Fruit fly (Drosophila melanogaster) whole organism, embryonic: Measurements from ENCODE around the gene CG32483.

Source experiments
- Asciz ChIP-seq: fragments of 200-800 bp; sonication (Bioruptor generic); optimal IDR thresholded peaks from 2 replicates; lab custom pipeline; 2017; ENCODE audit warnings: missing biosample characterization, mild to moderate bottlenecking, missing genetic modification characterization, missing genetic modification reagents
- CG11247 ChIP-seq: fragments of 200-800 bp; sonication (Bioruptor generic); IDR thresholded peaks from 2 replicates; pipeline ENCODE4 v1.3.6; 2022; ENCODE audit warnings: missing biosample characterization, missing genetic modification characterization
- CG11504 ChIP-seq: fragments of 200-800 bp; sonication (Bioruptor generic); optimal IDR thresholded peaks from 3 replicates; lab custom pipeline; 2019; ENCODE audit warnings: missing biosample characterization, mild to moderate bottlenecking, missing genetic modification characterization, moderate library complexity
- CG13775 ChIP-seq: fragments of 200-800 bp; sonication (Bioruptor generic); optimal IDR thresholded peaks from 3 replicates; lab custom pipeline; 2017; ENCODE audit warnings: missing biosample characterization, mild to moderate bottlenecking, missing genetic modification characterization
- CG14710 ChIP-seq: fragments of 200-800 bp; sonication (Bioruptor generic); optimal IDR thresholded peaks from 3 replicates; lab custom pipeline; 2019; ENCODE audit warnings: missing biosample characterization, mild to moderate bottlenecking, missing genetic modification characterization, moderate library complexity
- CG17385 ChIP-seq: fragments of 200-800 bp; sonication (Bioruptor generic); optimal IDR thresholded peaks from 3 replicates; lab custom pipeline; 2018; ENCODE audit warnings: missing biosample characterization, mild to moderate bottlenecking, missing genetic modification characterization
- CG17829 ChIP-seq: fragments of 200-800 bp; optimal IDR thresholded peaks from 2 replicates; lab custom pipeline; 2019; ENCODE audit warnings: missing biosample characterization, mild to moderate bottlenecking, missing genetic modification characterization, moderate library complexity
- CG18599 ChIP-seq: fragments of 200-800 bp; sonication (Bioruptor generic); optimal IDR thresholded peaks from 3 replicates; lab custom pipeline; 2017; ENCODE audit warnings: missing biosample characterization, missing genetic modification characterization, mild to moderate bottlenecking, moderate library complexity, missing genetic modification reagents
- CG2678 ChIP-seq: fragments of 200-800 bp; sonication (Bioruptor generic); optimal IDR thresholded peaks from 3 replicates; lab custom pipeline; 2019; ENCODE audit warnings: missing biosample characterization, mild to moderate bottlenecking, missing genetic modification characterization, moderate library complexity
- CG6175 ChIP-seq: fragments of 200-800 bp; sonication (Bioruptor generic); IDR thresholded peaks from 3 replicates; pipeline ENCODE4 v1.3.6; 2022; ENCODE audit warnings: missing biosample characterization, missing genetic modification characterization
- CG6813 ChIP-seq: fragments of 200-800 bp; sonication (Bioruptor generic); optimal IDR thresholded peaks from 2 replicates; lab custom pipeline; 2017; ENCODE audit warnings: missing biosample characterization, missing genetic modification characterization, mild to moderate bottlenecking, moderate library complexity, missing genetic modification reagents
- CG7556 ChIP-seq: fragments of 200-800 bp; sonication (Bioruptor generic); optimal IDR thresholded peaks from 2 replicates; lab custom pipeline; 2017; ENCODE audit warnings: missing biosample characterization, mild to moderate bottlenecking, missing genetic modification characterization
- CG8290 ChIP-seq, 3 experiments: fragments of 200-800 bp; sonication (Bioruptor generic); optimal IDR thresholded peaks; 2 replicates each; lab custom pipeline; 2016 to 2019; ENCODE audit warnings: missing biosample characterization in 3 of 3, missing genetic modification characterization in 3 of 3, mild to moderate bottlenecking in 2 of 3, moderate library complexity in 1 of 3
- CG8478 ChIP-seq: fragments of >200 bp; optimal IDR thresholded peaks from 2 replicates; lab custom pipeline; 2018
- CG9437 ChIP-seq: fragments of 200-800 bp; sonication (Bioruptor generic); optimal IDR thresholded peaks from 2 replicates; lab custom pipeline; 2018; ENCODE audit warnings: missing biosample characterization, mild to moderate bottlenecking, missing genetic modification characterization
- CTCF ChIP-seq: fragments of 200-800 bp; sonication (Bioruptor generic); optimal IDR thresholded peaks from 2 replicates; lab custom pipeline; 2017; ENCODE audit warnings: missing biosample characterization, mild to moderate bottlenecking, missing genetic modification characterization, moderate library complexity
- Camta ChIP-seq: fragments of 200-800 bp; sonication (Bioruptor generic); optimal IDR thresholded peaks from 2 replicates; lab custom pipeline; 2016; ENCODE audit warnings: missing biosample characterization, missing genetic modification characterization
- Dad ChIP-seq: fragments of 200-800 bp; sonication (Bioruptor generic); optimal IDR thresholded peaks from 3 replicates; lab custom pipeline; 2016; ENCODE audit warnings: missing biosample characterization, missing genetic modification characterization
- E2f2 ChIP-seq: fragments of 200-800 bp; sonication (Bioruptor generic); IDR thresholded peaks from 2 replicates; pipeline ENCODE4 v1.3.6; 2022; ENCODE audit warnings: missing biosample characterization, missing genetic modification characterization
- HmgZ ChIP-seq: fragments of 200-800 bp; sonication (Bioruptor generic); optimal IDR thresholded peaks from 2 replicates; lab custom pipeline; 2018; ENCODE audit warnings: missing biosample characterization, mild to moderate bottlenecking, missing genetic modification characterization
- Jarid2 ChIP-seq: fragments of 200-800 bp; sonication (Bioruptor generic); optimal IDR thresholded peaks from 3 replicates; lab custom pipeline; 2017; ENCODE audit warnings: mild to moderate bottlenecking, missing biosample characterization, missing genetic modification reagents, missing genetic modification characterization
- Kr ChIP-seq: fragments of 200-800 bp; sonication (Bioruptor generic); optimal IDR thresholded peaks from 2 replicates; lab custom pipeline; 2017; ENCODE audit warnings: missing biosample characterization, mild to moderate bottlenecking, missing genetic modification characterization
- Med ChIP-seq: fragments of 200-800 bp; sonication (Bioruptor generic); peaks from one replicate; lab custom pipeline; 2016; ENCODE audit warnings: missing biosample characterization, missing genetic modification characterization, mild to moderate bottlenecking, inconsistent platforms, moderate library complexity
- Meics ChIP-seq: fragments of 200-800 bp; sonication (Bioruptor generic); optimal IDR thresholded peaks from 2 replicates; lab custom pipeline; 2017; ENCODE audit warnings: missing biosample characterization, mild to moderate bottlenecking, missing genetic modification characterization
- Mes4 ChIP-seq: fragments of 200-800 bp; sonication (Bioruptor generic); optimal IDR thresholded peaks from 2 replicates; lab custom pipeline; 2016; ENCODE audit warnings: missing biosample characterization, missing genetic modification characterization
- Neu2 ChIP-seq: fragments of 200-800 bp; sonication (Bioruptor generic); optimal IDR thresholded peaks from 3 replicates; lab custom pipeline; 2016; ENCODE audit warnings: missing biosample characterization, missing genetic modification characterization, borderline replicate concordance
- Nf-YC ChIP-seq: fragments of 200-800 bp; optimal IDR thresholded peaks from 3 replicates; lab custom pipeline; 2019; ENCODE audit warnings: missing biosample characterization, mild to moderate bottlenecking, missing genetic modification characterization, moderate library complexity
- Optix ChIP-seq: fragments of 200-800 bp; sonication (Bioruptor generic); IDR thresholded peaks from 3 replicates; pipeline ENCODE4 v1.3.6; 2022; ENCODE audit warnings: missing biosample characterization, missing genetic modification characterization
- Six4 ChIP-seq: fragments of 200-800 bp; sonication (Bioruptor generic); optimal IDR thresholded peaks from 2 replicates; lab custom pipeline; 2016; ENCODE audit warnings: missing biosample characterization, missing genetic modification characterization
- Spps ChIP-seq: fragments of 200-800 bp; sonication (Bioruptor generic); optimal IDR thresholded peaks from 2 replicates; lab custom pipeline; 2018; ENCODE audit warnings: missing biosample characterization, mild to moderate bottlenecking, missing genetic modification characterization
- Trl ChIP-seq, 3 experiments: fragments of >200 bp in 2 of 3; fragments of 200-800 bp in 1 of 3; sonication (Bioruptor generic) in 1 of 3; optimal IDR thresholded peaks; 2 replicates in 1 of 3; 3 replicates in 2 of 3; lab custom pipeline; 2016 to 2017; ENCODE audit warnings: missing biosample characterization in 1 of 3, missing genetic modification characterization in 1 of 3
- Usf ChIP-seq: fragments of 200-800 bp; sonication (Bioruptor generic); optimal IDR thresholded peaks from 2 replicates; lab custom pipeline; 2017; ENCODE audit warnings: missing genotype, missing biosample characterization, missing genetic modification characterization
- al ChIP-seq: fragments of 200-800 bp; sonication (Bioruptor generic); IDR thresholded peaks from 2 replicates; pipeline ENCODE4 v1.3.6; 2022; ENCODE audit warnings: missing biosample characterization, missing genetic modification characterization
- ara ChIP-seq: fragments of 200-800 bp; sonication (Bioruptor generic); IDR thresholded peaks from 2 replicates; pipeline ENCODE4 v1.3.6; 2022; ENCODE audit warnings: missing biosample characterization, missing genetic modification characterization
- btn ChIP-seq: fragments of 200-800 bp; sonication (Bioruptor generic); optimal IDR thresholded peaks from 2 replicates; lab custom pipeline; 2016; ENCODE audit warnings: missing biosample characterization, missing genetic modification characterization
- chm ChIP-seq: fragments of 200-800 bp; sonication (Bioruptor generic); IDR thresholded peaks from 2 replicates; pipeline ENCODE4 v1.3.6; 2022; ENCODE audit warnings: missing biosample characterization, missing genetic modification characterization
- crc ChIP-seq: fragments of 200-800 bp; sonication (Bioruptor generic); optimal IDR thresholded peaks from 2 replicates; lab custom pipeline; 2016; ENCODE audit warnings: missing biosample characterization, missing genetic modification characterization
- croc ChIP-seq: fragments of 200-800 bp; sonication (Bioruptor generic); conservative IDR thresholded peaks from 3 replicates; pipeline ENCODE4 v1.3.6; 2022; ENCODE audit warnings: missing biosample characterization, missing genetic modification characterization
- dysf ChIP-seq: fragments of 200-800 bp; sonication (Bioruptor generic); IDR thresholded peaks from 3 replicates; pipeline ENCODE4 v1.3.6; 2022; ENCODE audit warnings: missing biosample characterization, missing genetic modification characterization
- ems ChIP-seq: fragments of 200-800 bp; sonication (Bioruptor generic); optimal IDR thresholded peaks from 3 replicates; lab custom pipeline; 2016; ENCODE audit warnings: missing biosample characterization, missing genetic modification characterization
- en ChIP-seq: fragments of 200-800 bp; sonication (Bioruptor generic); optimal IDR thresholded peaks from 2 replicates; lab custom pipeline; 2016; ENCODE audit warnings: missing biosample characterization, missing genetic modification characterization
- esg ChIP-seq: fragments of 200-800 bp; sonication (Bioruptor generic); conservative IDR thresholded peaks from 2 replicates; pipeline ENCODE4 v1.3.6; 2022; ENCODE audit warnings: missing biosample characterization, missing genetic modification characterization
- fd96Cb ChIP-seq: fragments of 200-800 bp; sonication (Bioruptor generic); optimal IDR thresholded peaks from 2 replicates; lab custom pipeline; 2018; ENCODE audit warnings: missing biosample characterization, mild to moderate bottlenecking, missing genetic modification characterization, moderate library complexity
- her ChIP-seq: fragments of 200-800 bp; sonication (Bioruptor generic); optimal IDR thresholded peaks from 2 replicates; lab custom pipeline; 2016; ENCODE audit warnings: missing biosample characterization, missing genetic modification characterization
- hkb ChIP-seq, 2 experiments: fragments of 200-800 bp in 1 of 2; fragments of >200 bp in 1 of 2; sonication (Bioruptor generic) in 1 of 2; IDR thresholded peaks in 1 of 2; optimal IDR thresholded peaks in 1 of 2; 2 replicates each; pipeline versions ENCODE4 v1.3.6 to Lab custom; 2017 to 2022; ENCODE audit warnings: missing biosample characterization in 1 of 2, missing genetic modification characterization in 1 of 2
- jumu ChIP-seq: fragments of 200-800 bp; sonication (Bioruptor generic); optimal IDR thresholded peaks from 3 replicates; lab custom pipeline; 2016; ENCODE audit warnings: missing biosample characterization, missing genetic modification characterization
- mam ChIP-seq: fragments of 200-800 bp; sonication (Bioruptor generic); optimal IDR thresholded peaks from 3 replicates; lab custom pipeline; 2016; ENCODE audit warnings: missing biosample characterization, missing genetic modification characterization
- ro ChIP-seq: fragments of 200-800 bp; sonication (Bioruptor generic); IDR thresholded peaks from 2 replicates; pipeline ENCODE4 v1.3.6; 2022; ENCODE audit warnings: missing biosample characterization, missing genetic modification characterization
- sens ChIP-seq: fragments of 200-800 bp; sonication (Bioruptor generic); peaks from one replicate; lab custom pipeline; 2016; ENCODE audit warnings: missing biosample characterization, missing genetic modification characterization
- slp2 ChIP-seq: fragments of 200-800 bp; sonication (Bioruptor generic); optimal IDR thresholded peaks from 2 replicates; lab custom pipeline; 2016; ENCODE audit warnings: missing biosample characterization, missing genetic modification characterization
- zfh1 ChIP-seq: fragments of 200-800 bp; sonication (Bioruptor generic); IDR thresholded peaks from 3 replicates; pipeline ENCODE4 v1.3.6; 2022; ENCODE audit warnings: missing biosample characterization, missing genetic modification characterization

CG32483 gene

dm6 chr3L:721026-721425 lies 31.1 kb upstream of the CG32483 start (continued):
- TF ChIP-seq Trl (optimal IDR thresholded peaks at IDR 0.05; lab: Kevin White, UChicago) = no peak
- TF ChIP-seq Trl (GFP tag; optimal IDR thresholded peaks at IDR 0.05; lab: Kevin White, UChicago) = peak; percentile 4
- 0 out of 2 replicates have a peak, but pooled peaks have one; percentile 26 for TF ChIP-seq E2f2 (GFP tag; lab: Robert Waterston, UW)
- TF ChIP-seq Nf-YC (tag; lab: Kevin White, UChicago) = no peak
- TF ChIP-seq ro (GFP tag; lab: Robert Waterston, UW) = no peak
- 0 out of 3 replicates have a peak, but pooled peaks have one; percentile 17 for TF ChIP-seq Optix (GFP tag; lab: Robert Waterston, UW)
- no peak for TF ChIP-seq her (GFP tag; lab: Kevin White, UChicago)
- no peak for TF ChIP-seq btn (GFP tag; lab: Kevin White, UChicago)
- peak; percentile 49; the same call in 2 of the 3 replicates for TF ChIP-seq zfh1 (GFP tag; lab: Robert Waterston, UW)
- no peak for TF ChIP-seq CG18599 (GFP tag; lab: Kevin White, UChicago)
- peak; percentile 19 for TF ChIP-seq Spps (tag; lab: Kevin White, UChicago)
- no peak for TF ChIP-seq Meics (GFP tag; lab: Kevin White, UChicago)
- no peak for TF ChIP-seq Neu2 (GFP tag; lab: Kevin White, UChicago)
- TF ChIP-seq hkb (optimal IDR thresholded peaks at IDR 0.05; lab: Kevin White, UChicago) = no peak
- TF ChIP-seq hkb (GFP tag; IDR thresholded peaks at IDR 0.05; lab: Robert Waterston, UW) = 0 out of 2 replicates have a peak, but pooled peaks have one; percentile 30
- TF ChIP-seq CG13775 (GFP tag; lab: Kevin White, UChicago) = peak; percentile 13
- peak; percentile 29; the same call in 1 of the 3 replicates for TF ChIP-seq dysf
- no peak for TF ChIP-seq HmgZ
- no peak for TF ChIP-seq al
- peak; percentile 22 for TF ChIP-seq CG11247 (GFP tag; lab: Robert Waterston, UW)
- TF ChIP-seq Dad = peak; percentile 37
- peak; percentile 51 for TF ChIP-seq CG7556 (GFP tag; lab: Kevin White, UChicago)
- peak; percentile 35; the same call in 1 of the 3 replicates for TF ChIP-seq croc (GFP tag; lab: Robert Waterston, UW)
- TF ChIP-seq fd96Cb = peak; percentile 26
- no peak for TF ChIP-seq CG6175 (GFP tag; lab: Robert Waterston, UW)
- peak; percentile 29 for TF ChIP-seq CG14710 (tag; lab: Kevin White, UChicago)
- TF ChIP-seq Camta (GFP tag; lab: Kevin White, UChicago) = peak; percentile 45
- TF ChIP-seq CG8290 (GFP tag; optimal IDR thresholded peaks at IDR 0.05; lab: Kevin White, UChicago) = peak; percentile 6
- no peak for TF ChIP-seq CG8290 (tag; optimal IDR thresholded peaks at IDR 0.05; lab: Kevin White, UChicago)
- no peak for TF ChIP-seq Mes4 (GFP tag; lab: Kevin White, UChicago)
- TF ChIP-seq Six4 (GFP tag; lab: Kevin White, UChicago) = peak; percentile 10
- TF ChIP-seq Asciz (GFP tag; lab: Kevin White, UChicago) = no peak
- peak; percentile 46 for TF ChIP-seq crc
- TF ChIP-seq chm (GFP tag; lab: Robert Waterston, UW) = 0 out of 2 replicates have a peak, but pooled peaks have one; percentile 26
- peak; percentile 53 for TF ChIP-seq Med (GFP tag; lab: Kevin White, UChicago)
- peak; percentile 41 for TF ChIP-seq ems (GFP tag; lab: Kevin White, UChicago)
- TF ChIP-seq sens = peak; percentile 95
- TF ChIP-seq CG11504 (tag; lab: Kevin White, UChicago) = peak; percentile 9
- TF ChIP-seq Usf (GFP tag; lab: Kevin White, UChicago) = no peak
- TF ChIP-seq CG9437 (GFP tag; lab: Kevin White, UChicago) = no peak
- peak; percentile 19 for TF ChIP-seq slp2 (GFP tag; lab: Kevin White, UChicago)
- TF ChIP-seq en (GFP tag; lab: Kevin White, UChicago) = peak; percentile 40
- no peak for TF ChIP-seq mam (GFP tag; lab: Kevin White, UChicago)
- TF ChIP-seq CTCF (GFP tag; lab: Kevin White, UChicago) = no peak
- TF ChIP-seq CG6813 (GFP tag; lab: Kevin White, UChicago) = no peak
- TF ChIP-seq CG17829 = peak; percentile 19
- TF ChIP-seq CG8478 = no peak
- TF ChIP-seq CG2678 (tag; lab: Kevin White, UChicago) = peak; percentile 26
- peak; percentile 51 for TF ChIP-seq jumu
- TF ChIP-seq esg (GFP tag; lab: Robert Waterston, UW) = peak; percentile 41; the same call in 1 of the 2 replicates
- peak; percentile 46 for TF ChIP-seq ara
- no peak for TF ChIP-seq Jarid2
- peak; percentile 4 for TF ChIP-seq CG17385 (GFP tag; lab: Kevin White, UChicago)
- TF ChIP-seq Kr (GFP tag; lab: Kevin White, UChicago) = no peak
